Fruit fly (Drosophila melanogaster) whole organism, embryonic: Measurements from ENCODE around the gene RabGGTa.

ENCODE experiments used
- Aef1 ChIP-seq: fragments of 200-800 bp; sonication (Bioruptor generic); IDR thresholded peaks from 3 replicates; pipeline ENCODE4 v1.3.6; 2022; ENCODE audit warnings: missing biosample characterization, missing genetic modification characterization
- CG10147 ChIP-seq: fragments of 200-800 bp; sonication (Bioruptor generic); optimal IDR thresholded peaks from 2 replicates; lab custom pipeline; 2019; ENCODE audit warnings: missing biosample characterization, mild to moderate bottlenecking, missing genetic modification characterization, moderate library complexity
- CG10565 ChIP-seq: fragments of 200-800 bp; sonication (Bioruptor generic); optimal IDR thresholded peaks from 3 replicates; lab custom pipeline; 2016; ENCODE audit warnings: missing biosample characterization, mild to moderate bottlenecking, missing genetic modification characterization
- CG12155 ChIP-seq: fragments of 200-800 bp; sonication (Bioruptor generic); optimal IDR thresholded peaks from 3 replicates; lab custom pipeline; 2016; ENCODE audit warnings: missing biosample characterization, missing genetic modification characterization
- CG12219 ChIP-seq: fragments of 200-800 bp; sonication (Bioruptor generic); optimal IDR thresholded peaks from 3 replicates; lab custom pipeline; 2018; ENCODE audit warnings: missing biosample characterization, mild to moderate bottlenecking, missing genetic modification characterization
- CG13287 ChIP-seq: fragments of 200-800 bp; sonication (Bioruptor generic); IDR thresholded peaks from 2 replicates; pipeline ENCODE4 v1.3.6; 2022; ENCODE audit warnings: missing biosample characterization, missing genetic modification characterization; ENCODE audit not compliant: partially characterized antibody
- CG13296 ChIP-seq: fragments of 200-800 bp; sonication (Bioruptor generic); optimal IDR thresholded peaks from 3 replicates; lab custom pipeline; 2018; ENCODE audit warnings: missing biosample characterization, mild to moderate bottlenecking, missing genetic modification characterization
- CG14860 ChIP-seq: fragments of 200-800 bp; sonication (Bioruptor generic); IDR thresholded peaks from 3 replicates; pipeline ENCODE4 v1.3.6; 2022; ENCODE audit warnings: missing biosample characterization, missing genetic modification characterization; ENCODE audit not compliant: partially characterized antibody
- CG16813 ChIP-seq: fragments of 200-800 bp; sonication (Bioruptor generic); IDR thresholded peaks from 3 replicates; pipeline ENCODE4 v1.3.6; 2022; ENCODE audit warnings: missing biosample characterization, missing genetic modification characterization; ENCODE audit not compliant: partially characterized antibody
- CG17912 ChIP-seq: fragments of 200-800 bp; sonication (Bioruptor generic); optimal IDR thresholded peaks from 2 replicates; lab custom pipeline; 2018; ENCODE audit warnings: missing biosample characterization, mild to moderate bottlenecking, missing genetic modification characterization
- CG18764 ChIP-seq: fragments of 200-800 bp; sonication (Bioruptor generic); optimal IDR thresholded peaks from 3 replicates; lab custom pipeline; 2016; ENCODE audit warnings: missing biosample characterization, missing genetic modification characterization
- CG2678 ChIP-seq: fragments of 200-800 bp; sonication (Bioruptor generic); optimal IDR thresholded peaks from 3 replicates; lab custom pipeline; 2019; ENCODE audit warnings: missing biosample characterization, mild to moderate bottlenecking, missing genetic modification characterization, moderate library complexity
- CG30431 ChIP-seq: fragments of 200-800 bp; sonication (Bioruptor generic); optimal IDR thresholded peaks from 2 replicates; lab custom pipeline; 2017; ENCODE audit warnings: missing biosample characterization, missing genetic modification characterization
- CG5245 ChIP-seq: fragments of 200-800 bp; sonication (Bioruptor generic); optimal IDR thresholded peaks from 3 replicates; lab custom pipeline; 2016; ENCODE audit warnings: missing biosample characterization, missing genetic modification characterization
- CG6791 ChIP-seq: fragments of 200-800 bp; sonication (Bioruptor generic); IDR thresholded peaks from 3 replicates; pipeline ENCODE4 v1.3.6; 2022; ENCODE audit warnings: missing biosample characterization, missing genetic modification characterization; ENCODE audit not compliant: partially characterized antibody
- CG7963 ChIP-seq: fragments of 200-800 bp; sonication (Bioruptor generic); IDR thresholded peaks from 3 replicates; pipeline ENCODE4 v1.3.6; 2022; ENCODE audit warnings: missing biosample characterization, missing genetic modification characterization; ENCODE audit not compliant: partially characterized antibody
- CG8089 ChIP-seq: fragments of 200-800 bp; sonication (Bioruptor generic); optimal IDR thresholded peaks from 3 replicates; lab custom pipeline; 2016; ENCODE audit warnings: missing biosample characterization, missing genetic modification characterization
- CG8478 ChIP-seq: fragments of >200 bp; optimal IDR thresholded peaks from 2 replicates; lab custom pipeline; 2018
- Drgx ChIP-seq: fragments of 200-800 bp; sonication (Bioruptor generic); IDR thresholded peaks from 2 replicates; pipeline ENCODE4 v1.3.6; 2022; ENCODE audit warnings: missing biosample characterization, missing genetic modification characterization
- Elba2 ChIP-seq: fragments of 200-800 bp; sonication (Bioruptor generic); optimal IDR thresholded peaks from 3 replicates; lab custom pipeline; 2016; ENCODE audit warnings: missing biosample characterization, missing genetic modification characterization
- Gug ChIP-seq: fragments of 200-800 bp; sonication (Bioruptor generic); IDR thresholded peaks from 4 replicates; pipeline ENCODE4 v1.3.6; 2022; ENCODE audit warnings: missing biosample characterization, missing genetic modification characterization
- Hr3 ChIP-seq: fragments of 200-800 bp; sonication (Bioruptor generic); optimal IDR thresholded peaks from 3 replicates; lab custom pipeline; 2016; ENCODE audit warnings: missing biosample characterization, missing genetic modification characterization
- Hsf ChIP-seq: fragments of 200-800 bp; sonication (Bioruptor generic); optimal IDR thresholded peaks from 3 replicates; lab custom pipeline; 2016; ENCODE audit warnings: missing biosample characterization, missing genetic modification characterization
- Lpt ChIP-seq: fragments of >200 bp; optimal IDR thresholded peaks from 2 replicates; lab custom pipeline; 2018; ENCODE audit warnings: missing biosample characterization, missing genetic modification characterization
- Side ChIP-seq: fragments of 200-800 bp; sonication (Bioruptor generic); optimal IDR thresholded peaks from 2 replicates; lab custom pipeline; 2016; ENCODE audit warnings: missing biosample characterization, missing genetic modification characterization
- Ssrp ChIP-seq: fragments of 200-800 bp; sonication (Bioruptor generic); optimal IDR thresholded peaks from 2 replicates; lab custom pipeline; 2018; ENCODE audit warnings: missing biosample characterization, mild to moderate bottlenecking, missing genetic modification characterization, moderate library complexity
- bsh ChIP-seq, 2 experiments: fragments of 200-800 bp; sonication (Bioruptor generic); optimal IDR thresholded peaks; 2 replicates each; lab custom pipeline; 2017 to 2018; ENCODE audit warnings: mild to moderate bottlenecking in 2 of 2, missing biosample characterization in 2 of 2, missing genetic modification characterization in 2 of 2, moderate library complexity in 1 of 2
- chinmo ChIP-seq: fragments of 200-800 bp; sonication (Bioruptor generic); IDR thresholded peaks from 4 replicates; pipeline ENCODE4 v1.3.6; 2022; ENCODE audit warnings: missing biosample characterization, missing genetic modification characterization; ENCODE audit not compliant: partially characterized antibody
- dati ChIP-seq: fragments of 200-800 bp; sonication (Bioruptor generic); IDR thresholded peaks from 2 replicates; pipeline ENCODE4 v1.3.6; 2022; ENCODE audit warnings: missing biosample characterization, missing genetic modification characterization
- dmrt99B ChIP-seq: fragments of 200-800 bp; sonication (Bioruptor generic); optimal IDR thresholded peaks from 2 replicates; lab custom pipeline; 2018; ENCODE audit warnings: missing biosample characterization, mild to moderate bottlenecking, missing genetic modification characterization, moderate library complexity
- ems ChIP-seq: fragments of 200-800 bp; sonication (Bioruptor generic); optimal IDR thresholded peaks from 3 replicates; lab custom pipeline; 2016; ENCODE audit warnings: missing biosample characterization, missing genetic modification characterization
- esg ChIP-seq: fragments of 200-800 bp; sonication (Bioruptor generic); conservative IDR thresholded peaks from 2 replicates; pipeline ENCODE4 v1.3.6; 2022; ENCODE audit warnings: missing biosample characterization, missing genetic modification characterization
- fd102C ChIP-seq: fragments of 200-800 bp; sonication (Bioruptor generic); optimal IDR thresholded peaks from 2 replicates; lab custom pipeline; 2018; ENCODE audit warnings: missing biosample characterization, mild to moderate bottlenecking, missing genetic modification characterization, moderate library complexity
- fd96Cb ChIP-seq: fragments of 200-800 bp; sonication (Bioruptor generic); optimal IDR thresholded peaks from 2 replicates; lab custom pipeline; 2018; ENCODE audit warnings: missing biosample characterization, mild to moderate bottlenecking, missing genetic modification characterization, moderate library complexity
- gro ChIP-seq: fragments of 200-800 bp; sonication (Bioruptor generic); optimal IDR thresholded peaks from 2 replicates; lab custom pipeline; 2016; ENCODE audit warnings: missing biosample characterization, missing genetic modification characterization
- insv ChIP-seq, 2 experiments: fragments of 200-800 bp; sonication (Bioruptor generic); optimal IDR thresholded peaks; 3 replicates each; lab custom pipeline; 2016 to 2018; ENCODE audit warnings: missing biosample characterization in 2 of 2, missing genetic modification characterization in 2 of 2
- jumu ChIP-seq: fragments of 200-800 bp; sonication (Bioruptor generic); optimal IDR thresholded peaks from 3 replicates; lab custom pipeline; 2016; ENCODE audit warnings: missing biosample characterization, missing genetic modification characterization
- lmd ChIP-seq: fragments of 200-800 bp; sonication (Bioruptor generic); IDR thresholded peaks from 2 replicates; pipeline ENCODE4 v1.3.6; 2022; ENCODE audit warnings: missing biosample characterization, missing genetic modification characterization
- luna ChIP-seq: fragments of 200-800 bp; sonication (Bioruptor generic); optimal IDR thresholded peaks from 2 replicates; lab custom pipeline; 2016; ENCODE audit warnings: missing biosample characterization, missing genetic modification characterization
- nau ChIP-seq: fragments of 200-800 bp; sonication (Bioruptor generic); optimal IDR thresholded peaks from 3 replicates; lab custom pipeline; 2017; ENCODE audit warnings: missing biosample characterization, mild to moderate bottlenecking, missing genetic modification characterization, missing genetic modification reagents
- pho ChIP-seq: fragments of 200-800 bp; sonication (Bioruptor generic); optimal IDR thresholded peaks from 2 replicates; lab custom pipeline; 2016; ENCODE audit warnings: missing biosample characterization, missing genetic modification characterization
- rib ChIP-seq: fragments of 200-800 bp; sonication (Bioruptor generic); IDR thresholded peaks from 2 replicates; pipeline ENCODE4 v1.3.6; 2022; ENCODE audit warnings: missing biosample characterization, missing genetic modification characterization
- scrt ChIP-seq: fragments of 200-800 bp; sonication (Bioruptor generic); optimal IDR thresholded peaks from 2 replicates; lab custom pipeline; 2018; ENCODE audit warnings: missing biosample characterization, mild to moderate bottlenecking, missing genetic modification characterization, moderate library complexity
- slp2 ChIP-seq: fragments of 200-800 bp; sonication (Bioruptor generic); optimal IDR thresholded peaks from 2 replicates; lab custom pipeline; 2016; ENCODE audit warnings: missing biosample characterization, missing genetic modification characterization
- tll ChIP-seq, 2 experiments: fragments of 200-800 bp in 1 of 2; fragments of >200 bp in 1 of 2; sonication (Bioruptor generic) in 1 of 2; optimal IDR thresholded peaks; 2 replicates each; lab custom pipeline; 2017 to 2019; ENCODE audit warnings: missing biosample characterization in 2 of 2, missing genetic modification characterization in 2 of 2, mild to moderate bottlenecking in 1 of 2, moderate library complexity in 1 of 2
- tna ChIP-seq: fragments of 200-800 bp; sonication (Bioruptor generic); IDR thresholded peaks from 2 replicates; pipeline ENCODE4 v1.3.6; 2022; ENCODE audit warnings: missing biosample characterization, missing genetic modification characterization; ENCODE audit not compliant: partially characterized antibody
- trem ChIP-seq: fragments of 200-800 bp; optimal IDR thresholded peaks from 3 replicates; lab custom pipeline; 2019; ENCODE audit warnings: missing biosample characterization, mild to moderate bottlenecking, missing genetic modification characterization, moderate library complexity
- vfl ChIP-seq: fragments of 200-800 bp; sonication (Bioruptor generic); optimal IDR thresholded peaks from 2 replicates; lab custom pipeline; 2016; ENCODE audit warnings: missing biosample characterization, missing genetic modification characterization
- z ChIP-seq: fragments of 200-800 bp; sonication (Bioruptor generic); IDR thresholded peaks from 3 replicates; pipeline ENCODE4 v1.3.6; 2022; ENCODE audit warnings: missing biosample characterization, missing genetic modification characterization
- zen2 ChIP-seq: fragments of 200-800 bp; sonication (Bioruptor generic); IDR thresholded peaks from 3 replicates; pipeline ENCODE4 v1.3.6; 2022; ENCODE audit warnings: missing biosample characterization, missing genetic modification characterization; ENCODE audit not compliant: partially characterized antibody

The RabGGTa gene

dm6 chr3R:5100323-5101055, 27.4 kb upstream of the RabGGTa start (continued):
- TF ChIP-seq scrt (GFP tag; lab: Kevin White, UChicago), result no peak
- TF ChIP-seq CG18764 (GFP tag; lab: Kevin White, UChicago), result no peak
- TF ChIP-seq Elba2 (GFP tag; lab: Kevin White, UChicago), result no peak
- TF ChIP-seq slp2 (GFP tag; lab: Kevin White, UChicago), result no peak
- TF ChIP-seq gro (GFP tag; lab: Kevin White, UChicago), result no peak
- TF ChIP-seq esg (GFP tag; lab: Robert Waterston, UW), result no peak
- TF ChIP-seq CG13296 (GFP tag; lab: Kevin White, UChicago), result no peak
- TF ChIP-seq fd102C, result no peak
- TF ChIP-seq fd96Cb (tag; lab: Kevin White, UChicago), result peak; percentile 16
- peak; percentile 35 for TF ChIP-seq dmrt99B (tag; lab: Kevin White, UChicago)
- no peak for TF ChIP-seq CG10565 (GFP tag; lab: Kevin White, UChicago)
- TF ChIP-seq CG12219 (GFP tag; lab: Kevin White, UChicago), result no peak
- TF ChIP-seq Lpt (GFP tag; lab: Kevin White, UChicago), result no peak
- TF ChIP-seq insv (GFP tag; optimal IDR thresholded peaks at IDR 0.05; lab: Kevin White, UChicago), result no peak
- TF ChIP-seq CG16813 (GFP tag; lab: Robert Waterston, UW), result no peak
- TF ChIP-seq CG13287, result no peak
- TF ChIP-seq CG30431 (GFP tag; lab: Kevin White, UChicago), result no peak
- no peak for TF ChIP-seq CG5245 (GFP tag; lab: Kevin White, UChicago)
- TF ChIP-seq Hsf (GFP tag; lab: Kevin White, UChicago), result peak; percentile 13
- TF ChIP-seq CG17912, result no peak
- no peak for TF ChIP-seq jumu (GFP tag; lab: Kevin White, UChicago)
- TF ChIP-seq CG8089 (GFP tag; lab: Kevin White, UChicago), result no peak
- no peak for TF ChIP-seq nau (GFP tag; lab: Kevin White, UChicago)
- TF ChIP-seq CG14860 (GFP tag; lab: Robert Waterston, UW), result no peak
- no peak for TF ChIP-seq z (GFP tag; lab: Robert Waterston, UW)
- TF ChIP-seq dati (GFP tag; lab: Robert Waterston, UW), result no peak
- TF ChIP-seq lmd (GFP tag; lab: Robert Waterston, UW), result 0 out of 2 replicates have a peak, but pooled peaks have one; percentile 6
- no peak for TF ChIP-seq chinmo (GFP tag; lab: Robert Waterston, UW)
- TF ChIP-seq pho, result no peak
- peak; percentile 41 for TF ChIP-seq CG2678
- TF ChIP-seq Hr3, result no peak
- no peak for TF ChIP-seq tll (GFP tag; optimal IDR thresholded peaks at IDR 0.05; lab: Kevin White, UChicago)
- no peak for TF ChIP-seq CG6791 (GFP tag; lab: Robert Waterston, UW)
- TF ChIP-seq CG10147 (GFP tag; lab: Kevin White, UChicago), result no peak
- no peak for TF ChIP-seq Aef1 (GFP tag; lab: Robert Waterston, UW)
- TF ChIP-seq zen2 (GFP tag; lab: Robert Waterston, UW), result no peak
- TF ChIP-seq tna (GFP tag; lab: Robert Waterston, UW), result no peak
- TF ChIP-seq trem (tag; lab: Kevin White, UChicago), result peak; percentile 0
- TF ChIP-seq CG12155, result no peak
- TF ChIP-seq Ssrp (tag; lab: Kevin White, UChicago), result no peak
- no peak for TF ChIP-seq luna (GFP tag; lab: Kevin White, UChicago)
- no peak for TF ChIP-seq CG7963
- TF ChIP-seq ems, result no peak
- no peak for TF ChIP-seq Side (GFP tag; lab: Kevin White, UChicago)
- no peak for TF ChIP-seq Gug
- TF ChIP-seq bsh (GFP tag; optimal IDR thresholded peaks at IDR 0.05; lab: Kevin White, UChicago), result peak; percentile 37 to 57
- no peak for TF ChIP-seq rib
- TF ChIP-seq vfl, result no peak
- TF ChIP-seq Drgx, result 0 out of 2 replicates have a peak, but pooled peaks have one; percentile 24
- no peak for TF ChIP-seq CG8478 (lab: Kevin White, UChicago)
